Fruit fly (Drosophila melanogaster) whole organism, pupa: ENCODE data around the gene CG31191.

Experiments
- CG10348 ChIP-seq: fragments of 200-800 bp; sonication (Bioruptor generic); IDR thresholded peaks from 2 replicates; pipeline ENCODE4 v1.3.6; 2022; ENCODE audit warnings: missing biosample characterization, missing genetic modification characterization
- CG12605 ChIP-seq: fragments of 200-800 bp; sonication (Bioruptor generic); IDR thresholded peaks from 2 replicates; pipeline ENCODE4 v1.3.6; 2022; ENCODE audit warnings: missing biosample characterization, missing genetic modification characterization
- CG13204 ChIP-seq: fragments of 200-800 bp; sonication (Bioruptor generic); optimal IDR thresholded peaks from 2 replicates; lab custom pipeline; 2018; ENCODE audit warnings: missing biosample characterization, mild to moderate bottlenecking, missing genetic modification characterization, moderate library complexity
- CG15710 ChIP-seq: fragments of 200-800 bp; sonication (Bioruptor generic); optimal IDR thresholded peaks from 2 replicates; lab custom pipeline; 2018; ENCODE audit warnings: missing biosample characterization, mild to moderate bottlenecking, missing genetic modification characterization, moderate library complexity
- CG17806 ChIP-seq: fragments of 200-800 bp; sonication (Bioruptor generic); optimal IDR thresholded peaks from 2 replicates; lab custom pipeline; 2018; ENCODE audit warnings: missing biosample characterization, mild to moderate bottlenecking, missing genetic modification characterization, moderate library complexity
- CG34367 ChIP-seq: fragments of 200-800 bp; sonication (Bioruptor generic); optimal IDR thresholded peaks from 2 replicates; lab custom pipeline; 2018; ENCODE audit warnings: missing biosample characterization, mild to moderate bottlenecking, missing genetic modification characterization
- CG4496 ChIP-seq: fragments of 200-800 bp; sonication (Bioruptor generic); IDR thresholded peaks from 3 replicates; pipeline ENCODE4 v1.3.6; 2022; ENCODE audit warnings: missing biosample characterization, missing genetic modification characterization
- CG9948 ChIP-seq: fragments of 200-800 bp; sonication (Bioruptor generic); optimal IDR thresholded peaks from 2 replicates; lab custom pipeline; 2018; ENCODE audit warnings: missing biosample characterization, mild to moderate bottlenecking, missing genetic modification characterization, moderate library complexity
- EcR ChIP-seq: fragments of 200-800 bp; sonication (Bioruptor generic); optimal IDR thresholded peaks from 3 replicates; lab custom pipeline; 2019; ENCODE audit warnings: missing biosample characterization, missing genetic modification characterization, mild to moderate bottlenecking, moderate library complexity, missing genetic modification reagents
- Ets98B ChIP-seq: fragments of 200-800 bp; sonication (Bioruptor generic); IDR thresholded peaks from 2 replicates; pipeline ENCODE4 v1.3.6; 2022; ENCODE audit warnings: missing biosample characterization, missing genetic modification characterization
- Pif1A ChIP-seq: fragments of 200-800 bp; sonication (Bioruptor generic); optimal IDR thresholded peaks from 3 replicates; lab custom pipeline; 2016; ENCODE audit warnings: missing biosample characterization, missing genetic modification characterization
- Snoo ChIP-seq: fragments of 200-800 bp; sonication (Bioruptor generic); optimal IDR thresholded peaks from 3 replicates; lab custom pipeline; 2017; ENCODE audit warnings: missing biosample characterization, mild to moderate bottlenecking, missing genetic modification characterization, inconsistent platforms
- fd96Ca ChIP-seq: fragments of 200-800 bp; sonication (Bioruptor generic); IDR thresholded peaks from 3 replicates; pipeline ENCODE4 v1.3.6; 2022; ENCODE audit warnings: missing biosample characterization, missing genetic modification characterization
- rn ChIP-seq: fragments of 200-800 bp; sonication (Bioruptor generic); IDR thresholded peaks from 2 replicates; pipeline ENCODE4 v1.3.6; 2022; ENCODE audit warnings: missing biosample characterization, missing genetic modification characterization

- no peak for TF ChIP-seq CG13204 (GFP tag; lab: Kevin White, UChicago)
- no peak for TF ChIP-seq CG9948 (tag; lab: Kevin White, UChicago)
- TF ChIP-seq Pif1A (GFP tag; lab: Kevin White, UChicago): no peak
- no peak for TF ChIP-seq fd96Ca (GFP tag; lab: Robert Waterston, UW)
- TF ChIP-seq rn (GFP tag; lab: Robert Waterston, UW): no peak
- no peak for TF ChIP-seq CG4496
- no peak for TF ChIP-seq CG15710 (tag; lab: Kevin White, UChicago)
- no peak for TF ChIP-seq Snoo (tag; lab: Kevin White, UChicago)
- TF ChIP-seq CG12605 (GFP tag; lab: Robert Waterston, UW): no peak
- no peak for TF ChIP-seq CG17806 (tag; lab: Kevin White, UChicago)
- no peak for TF ChIP-seq Ets98B
- no peak for TF ChIP-seq CG34367
- TF ChIP-seq EcR (GFP tag; lab: Kevin White, UChicago): no peak
- no peak for TF ChIP-seq CG10348 (GFP tag; lab: Robert Waterston, UW)
Measured at dm6 chr3R:20962965-20963364, 17.6 kb upstream of the CG31191 start.
